Worm (Caenorhabditis elegans) whole organism, young adult: ENCODE results near the gene srw-140.

Experiments
- B0336.3 ChIP-seq: fragments of 200-800 bp; sonication (Bioruptor generic); IDR thresholded peaks from 2 replicates; pipeline ENCODE4 v1.3.6; 2022; ENCODE audit warnings: missing genetic modification characterization, missing compliant biosample characterization
- F57C9.4 ChIP-seq: sonication (generic microtip); optimal IDR thresholded peaks from 2 replicates; lab custom pipeline; 2017; ENCODE audit warnings: mild to moderate bottlenecking, missing genetic modification characterization, missing compliant biosample characterization
- K12H6.12 ChIP-seq: fragments of 200-800 bp; sonication (Bioruptor generic); optimal IDR thresholded peaks from 2 replicates; lab custom pipeline; 2018; ENCODE audit warnings: mild to moderate bottlenecking, missing genetic modification characterization, missing compliant biosample characterization
- T07F8.4 ChIP-seq: sonication (generic microtip); optimal IDR thresholded peaks from 2 replicates; lab custom pipeline; 2016; ENCODE audit warnings: mild to moderate bottlenecking, missing genetic modification characterization, moderate library complexity, missing compliant biosample characterization
- T26A5.8 ChIP-seq: sonication (generic microtip); optimal IDR thresholded peaks from 2 replicates; lab custom pipeline; 2016; ENCODE audit warnings: missing genetic modification characterization, missing compliant biosample characterization
- Y53G8AR.9 ChIP-seq: fragments of 200-800 bp; sonication (Bioruptor generic); conservative IDR thresholded peaks from 2 replicates; pipeline ENCODE4 v1.3.6; 2022; ENCODE audit warnings: missing genetic modification reagents, missing genetic modification characterization, missing compliant biosample characterization
- Y67H2A.10 ChIP-seq: fragments of 200-800 bp; sonication (Bioruptor generic); conservative IDR thresholded peaks from 2 replicates; pipeline ENCODE4 v1.3.6; 2022; ENCODE audit warnings: missing genetic modification reagents, missing genetic modification characterization, missing compliant biosample characterization
- aptf-3 ChIP-seq: fragments of 200-800 bp; sonication (Bioruptor generic); IDR thresholded peaks from 2 replicates; pipeline ENCODE4 v1.3.6; 2022; ENCODE audit warnings: missing genetic modification characterization, missing compliant biosample characterization
- cebp-1 ChIP-seq, 2 experiments: fragments of 200-800 bp in 1 of 2; sonication (Bioruptor generic) in 1 of 2; sonication (generic microtip) in 1 of 2; IDR thresholded peaks in 1 of 2; optimal IDR thresholded peaks in 1 of 2; 2 replicates each; pipeline versions ENCODE4 v1.3.6 to Lab custom; 2017 to 2022; ENCODE audit warnings: missing compliant biosample characterization in 2 of 2, missing genetic modification characterization in 2 of 2, mild to moderate bottlenecking in 1 of 2, missing genetic modification reagents in 1 of 2, moderate library complexity in 1 of 2
- ceh-40 ChIP-seq: fragments of 200-800 bp; sonication (Bioruptor generic); IDR thresholded peaks from 2 replicates; pipeline ENCODE4 v1.3.6; 2022; ENCODE audit warnings: missing genetic modification characterization, missing compliant biosample characterization
- ceh-58 ChIP-seq: fragments of 200-800 bp; sonication (Bioruptor generic); IDR thresholded peaks from 2 replicates; pipeline ENCODE4 v1.3.6; 2022; ENCODE audit warnings: missing genetic modification characterization, missing compliant biosample characterization
- egrh-3 ChIP-seq: fragments of 200-800 bp; sonication (Bioruptor generic); IDR thresholded peaks from 2 replicates; pipeline ENCODE4 v1.3.6; 2022; ENCODE audit warnings: missing genetic modification reagents, missing genetic modification characterization, missing compliant biosample characterization
- him-1 ChIP-seq: sonication (generic microtip); optimal IDR thresholded peaks from 2 replicates; lab custom pipeline; 2016; ENCODE audit warnings: missing genotype, missing genetic modification reagents, missing genetic modification characterization, missing compliant biosample characterization
- hmg-1.2 ChIP-seq: fragments of 200-800 bp; sonication (Bioruptor generic); IDR thresholded peaks from 2 replicates; pipeline ENCODE4 v1.3.6; 2022; ENCODE audit warnings: missing genetic modification reagents, missing genetic modification characterization, missing compliant biosample characterization
- hmg-20 ChIP-seq: fragments of 200-800 bp; sonication (Bioruptor generic); IDR thresholded peaks from 2 replicates; pipeline ENCODE4 v1.3.6; 2022; ENCODE audit warnings: missing genetic modification reagents, missing genetic modification characterization, missing compliant biosample characterization
- let-526 ChIP-seq: fragments of 200-800 bp; sonication (Bioruptor generic); IDR thresholded peaks from 2 replicates; pipeline ENCODE4 v1.3.6; 2022; ENCODE audit warnings: missing genetic modification reagents, missing genetic modification characterization, missing compliant biosample characterization
- lin-35 ChIP-seq, 3 experiments: fragments of 150-350 bp in 2 of 3; sonication (generic microtip) in 1 of 3; optimal IDR thresholded peaks; 2 replicates each; lab custom pipeline; 2014 to 2018; ENCODE audit warnings: missing biosample characterization in 3 of 3, missing genetic modification characterization in 3 of 3, missing genetic modification reagents in 3 of 3
- madf-10 ChIP-seq: sonication (generic microtip); optimal IDR thresholded peaks from 2 replicates; lab custom pipeline; 2016; ENCODE audit warnings: mild to moderate bottlenecking, missing genetic modification characterization, missing compliant biosample characterization
- madf-8 ChIP-seq: fragments of 200-800 bp; sonication (Bioruptor generic); conservative IDR thresholded peaks from 2 replicates; pipeline ENCODE4 v1.3.6; 2022; ENCODE audit warnings: missing genetic modification reagents, missing genetic modification characterization, missing compliant biosample characterization
- mxl-1 ChIP-seq: sonication (generic microtip); optimal IDR thresholded peaks from 2 replicates; lab custom pipeline; 2016; ENCODE audit warnings: missing genetic modification characterization, missing compliant biosample characterization
- nfya-1 ChIP-seq: sonication (generic microtip); optimal IDR thresholded peaks from 2 replicates; lab custom pipeline; 2017; ENCODE audit warnings: antibody characterized with exemption, missing compliant biosample characterization, missing genetic modification characterization, borderline replicate concordance; ENCODE audit not compliant: insufficient read depth
- nfya-2 ChIP-seq: fragments of 200-800 bp; sonication (Bioruptor generic); IDR thresholded peaks from 2 replicates; pipeline ENCODE4 v1.3.6; 2022; ENCODE audit warnings: missing genetic modification reagents, missing genetic modification characterization, missing compliant biosample characterization
- nhr-80 ChIP-seq: sonication (generic microtip); optimal IDR thresholded peaks from 2 replicates; lab custom pipeline; 2016; ENCODE audit warnings: missing genetic modification characterization, missing compliant biosample characterization
- rec-8 ChIP-seq, 2 experiments: sonication (generic microtip); optimal IDR thresholded peaks; 2 replicates each; lab custom pipeline; 2016; ENCODE audit warnings: mild to moderate bottlenecking in 2 of 2, missing genetic modification characterization in 2 of 2, missing genetic modification reagents in 2 of 2, missing genotype in 2 of 2, missing biosample characterization in 1 of 2, missing compliant biosample characterization in 1 of 2, moderate library complexity in 1 of 2
- rpc-1 ChIP-seq, 2 experiments: fragments of 150-350 bp in 1 of 2; sonication (generic microtip) in 1 of 2; optimal IDR thresholded peaks; 2 replicates each; lab custom pipeline; 2014 to 2018; ENCODE audit warnings: missing biosample characterization in 1 of 2, missing genetic modification characterization in 1 of 2, missing genetic modification reagents in 1 of 2, missing genotype in 1 of 2
- snpc-1.1 ChIP-seq: sonication (generic microtip); optimal IDR thresholded peaks from 2 replicates; lab custom pipeline; 2017; ENCODE audit warnings: missing genetic modification characterization, mild to moderate bottlenecking, missing compliant biosample characterization, antibody characterized with exemption, moderate library complexity, missing genotype, missing genetic modification reagents; ENCODE audit not compliant: insufficient read depth
- tbp1 ChIP-seq: fragments of 200-800 bp; sonication (Bioruptor generic); optimal IDR thresholded peaks from 2 replicates; lab custom pipeline; 2018; ENCODE audit warnings: mild to moderate bottlenecking, missing genetic modification characterization, missing compliant biosample characterization
- tbx-9 ChIP-seq: sonication (generic microtip); optimal IDR thresholded peaks from 2 replicates; lab custom pipeline; 2016; ENCODE audit warnings: borderline replicate concordance, missing genetic modification characterization, inconsistent platforms, missing compliant biosample characterization
- zim-3 ChIP-seq: sonication (generic microtip); optimal IDR thresholded peaks from 2 replicates; lab custom pipeline; 2017; ENCODE audit warnings: mild to moderate bottlenecking, missing genetic modification characterization, moderate library complexity, missing compliant biosample characterization
- ztf-22 ChIP-seq: fragments of 200-800 bp; sonication (Bioruptor generic); optimal IDR thresholded peaks from 2 replicates; lab custom pipeline; 2018; ENCODE audit warnings: mild to moderate bottlenecking, missing genetic modification characterization, moderate library complexity, missing compliant biosample characterization
- ztf-25 ChIP-seq: fragments of 200-800 bp; sonication (Bioruptor generic); IDR thresholded peaks from 2 replicates; pipeline ENCODE4 v1.3.6; 2022; ENCODE audit warnings: missing genetic modification reagents, missing genetic modification characterization, missing compliant biosample characterization

Gene srw-140

DNA sequence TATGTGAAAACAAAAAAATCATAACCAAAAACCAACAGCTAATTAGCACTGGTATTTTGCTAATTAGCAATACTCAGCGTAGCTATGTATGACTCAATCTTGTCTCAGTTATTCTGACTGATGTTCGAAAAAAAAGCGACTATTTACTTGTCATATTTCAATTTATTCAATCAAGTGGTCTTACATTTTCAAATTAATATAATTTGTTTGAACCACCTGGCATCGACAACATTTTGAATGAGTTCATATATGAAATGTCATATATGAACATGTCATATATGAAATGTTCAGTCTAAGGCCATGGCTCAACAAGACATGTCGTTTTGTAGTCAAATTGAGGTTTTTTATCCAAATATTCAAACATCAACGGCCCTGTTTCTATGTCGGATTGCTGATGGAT, at the start of gene srw-140:
srw-140 (plus strand) TSS at position 301 of the 400 bp plus-strand sequence.
- TF ChIP-seq rpc-1 (optimal IDR thresholded peaks at IDR 0.05; lab: Kevin White, UChicago) (no peak), rpc-1 (tag; optimal IDR thresholded peaks at IDR 0.05; lab: Kevin White, UChicago) (no peak), tbx-9 (tag; lab: Kevin White, UChicago) (no peak), him-1 (tag; lab: Kevin White, UChicago) (no peak), zim-3 (tag; lab: Kevin White, UChicago) (no peak), tbp1 (GFP tag; lab: Kevin White, UChicago) (no peak), T07F8.4 (tag; lab: Kevin White, UChicago) (no peak), nfya-1 (tag; lab: Kevin White, UChicago) (no peak), egrh-3 (GFP tag; lab: Robert Waterston, UW) (no peak), B0336.3 (GFP tag; lab: Robert Waterston, UW) (no peak), let-526 (GFP tag; lab: Robert Waterston, UW) (no peak), mxl-1 (tag; lab: Kevin White, UChicago) (no peak)

- TF ChIP-seq ceh-58 (GFP tag; lab: Robert Waterston, UW) (no peak), hmg-1.2 (GFP tag; lab: Robert Waterston, UW) (no peak), K12H6.12 (tag; lab: Kevin White, UChicago) (no peak), madf-10 (tag; lab: Kevin White, UChicago) (no peak), ceh-40 (GFP tag; lab: Robert Waterston, UW) (no peak), Y67H2A.10 (GFP tag; lab: Robert Waterston, UW) (no peak), snpc-1.1 (tag; lab: Kevin White, UChicago) (no peak), F57C9.4 (tag; lab: Kevin White, UChicago) (no peak), rec-8 (tag; optimal IDR thresholded peaks at IDR 0.05; lab: Kevin White, UChicago) (no peak), hmg-20 (GFP tag; lab: Robert Waterston, UW) (no peak), cebp-1 (GFP tag; IDR thresholded peaks at IDR 0.05; lab: Robert Waterston, UW) (no peak), cebp-1 (tag; optimal IDR thresholded peaks at IDR 0.05; lab: Kevin White, UChicago) (no peak), lin-35 (GFP tag; optimal IDR thresholded peaks at IDR 0.05; lab: Kevin White, UChicago) (no peak), nfya-2 (GFP tag; lab: Robert Waterston, UW) (no peak), madf-8 (no peak)
- TF ChIP-seq, all 124 proteins: peak for 0
Observed at ce11 chrV:5119109-5119508, 46.4 kb upstream of the srw-140 start, which contains the start of gene C04F5.9. Gene C04F5.9 (minus strand): TSS chrV:5119209.

DNA sequence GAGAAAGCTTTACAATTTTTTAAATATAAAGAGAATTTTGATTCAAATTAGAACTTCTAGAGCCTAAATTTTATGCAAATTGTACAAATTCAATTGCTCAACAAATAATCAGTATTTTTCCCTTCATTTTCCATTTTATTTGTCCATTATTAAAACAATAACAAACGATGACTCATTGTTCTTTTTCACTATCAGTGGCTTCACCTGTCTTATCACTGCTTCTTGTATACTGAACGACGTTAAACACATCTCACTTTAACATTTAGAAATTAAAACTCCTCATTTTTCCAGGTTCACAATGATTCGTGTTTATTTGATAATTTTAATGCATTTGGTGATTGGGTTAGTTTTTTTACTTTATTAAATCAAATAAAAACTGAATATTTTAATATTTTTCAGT, 45.8 kb upstream of the srw-140 start, which contains the start of gene sid-1:
sid-1 (plus strand) TSS at position 292 of the 400 bp plus-strand sequence.
- no peak for TF ChIP-seq T26A5.8 (tag; lab: Kevin White, UChicago)
- TF ChIP-seq aptf-3 (GFP tag; lab: Robert Waterston, UW), result no peak
- TF ChIP-seq ztf-25, result no peak
- peak; percentile 24 for TF ChIP-seq nhr-80 (tag; lab: Kevin White, UChicago)
- no peak for TF ChIP-seq ztf-22 (GFP tag; lab: Kevin White, UChicago)

DNA sequence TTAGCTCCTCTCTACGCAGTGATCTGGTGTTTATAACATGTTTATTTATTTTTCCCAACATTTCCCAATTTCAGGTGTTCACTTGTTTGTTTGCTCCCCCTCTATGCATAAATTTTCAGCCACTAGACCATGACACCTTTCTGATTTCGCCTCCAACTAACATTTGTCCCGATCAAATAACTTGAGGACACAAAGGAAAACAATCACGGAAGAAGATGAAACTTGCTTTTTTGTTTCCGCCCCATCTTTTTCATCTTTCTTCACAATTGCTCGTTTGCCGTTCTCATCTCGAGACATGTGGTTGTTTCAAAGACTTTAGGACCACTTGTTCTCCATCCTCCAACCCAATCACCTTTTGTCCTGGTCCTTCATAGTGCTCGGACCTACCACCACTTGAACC, 38.7 kb upstream of the srw-140 start, which contains the start of gene F14F9.5:
F14F9.5 (plus strand) TSS at position 301 of the 400 bp plus-strand sequence.
- TF ChIP-seq Y53G8AR.9 (GFP tag; lab: Robert Waterston, UW), result no peak
